Worm (Caenorhabditis elegans): Measurements from ENCODE around the gene H05C05.4.

DNA sequence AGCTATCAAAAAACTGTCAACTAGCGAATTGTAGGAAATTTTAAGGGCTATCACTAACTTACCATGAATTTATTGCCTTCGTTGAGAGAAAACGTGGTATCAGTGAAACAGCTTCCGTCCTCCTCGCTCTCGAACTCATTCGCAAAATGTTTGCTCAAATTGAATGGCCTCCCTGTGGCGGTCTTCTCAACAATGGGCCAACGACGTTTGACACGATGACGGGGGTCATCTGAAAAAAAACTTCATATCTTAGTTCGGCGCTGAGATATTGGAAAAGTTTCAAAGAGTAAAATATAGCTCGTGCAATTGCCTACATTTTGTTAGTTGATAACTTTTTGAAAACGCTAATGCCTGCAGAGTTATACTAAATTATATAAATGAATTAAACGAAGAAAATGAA lies 4.4 kb downstream of the H05C05.4 start:
- TF ChIP-seq him-1 (tag; optimal IDR thresholded peaks at IDR 0.05) (no peak), dao-5 (tag; optimal IDR thresholded peaks at IDR 0.05) (no peak), W03F9.2 (tag; optimal IDR thresholded peaks at IDR 0.05) (no peak)

All from whole organism, L4/young adult.